Fruit fly (Drosophila melanogaster): ENCODE measurements around the gene Neos.

dm6 chr3L:7243775-7244438 lies 2.5 kb downstream of the Neos start, which contains the start of the genes mRpL50 and mei-P22:
- no peak for TF ChIP-seq ovo (GFP tag; optimal IDR thresholded peaks at IDR 0.05)
- peak; percentile 9 for TF ChIP-seq CG14711 (tag; optimal IDR thresholded peaks at IDR 0.05)
- no peak for TF ChIP-seq kay (GFP tag; ENCODE audit: borderline replicate concordance)
